Worm (Caenorhabditis elegans) whole organism, young adult: ENCODE data around the gene F01D5.1.

ENCODE experiments used
- ama-1 ChIP-seq, 3 experiments: fragments of 150-350 bp in 1 of 3; sonication (generic microtip) in 2 of 3; optimal IDR thresholded peaks; 2 replicates each; lab custom pipeline; 2014 to 2018; ENCODE audit warnings: missing biosample characterization in 2 of 3, missing genetic modification characterization in 2 of 3, missing genetic modification reagents in 2 of 3
- attf-5 ChIP-seq: fragments of 200-800 bp; sonication (Bioruptor generic); optimal IDR thresholded peaks from 2 replicates; lab custom pipeline; 2018; ENCODE audit warnings: mild to moderate bottlenecking, missing genetic modification characterization, missing compliant biosample characterization
- fkh-3 ChIP-seq: sonication (generic microtip); optimal IDR thresholded peaks from 2 replicates; lab custom pipeline; 2016; ENCODE audit warnings: mild to moderate bottlenecking, missing genetic modification characterization, missing compliant biosample characterization
- him-1 ChIP-seq: sonication (generic microtip); optimal IDR thresholded peaks from 2 replicates; lab custom pipeline; 2016; ENCODE audit warnings: missing genotype, missing genetic modification reagents, missing genetic modification characterization, missing compliant biosample characterization
- let-607 ChIP-seq, 2 experiments: fragments of 200-800 bp in 1 of 2; sonication (Bioruptor generic) in 1 of 2; sonication (generic microtip) in 1 of 2; optimal IDR thresholded peaks; 2 replicates each; lab custom pipeline; 2016 to 2018; ENCODE audit warnings: mild to moderate bottlenecking in 2 of 2, missing compliant biosample characterization in 2 of 2, missing genetic modification characterization in 2 of 2, moderate library complexity in 2 of 2, missing genotype in 1 of 2
- lin-35 ChIP-seq, 3 experiments: fragments of 150-350 bp in 2 of 3; sonication (generic microtip) in 1 of 3; optimal IDR thresholded peaks; 2 replicates each; lab custom pipeline; 2014 to 2018; ENCODE audit warnings: missing biosample characterization in 3 of 3, missing genetic modification characterization in 3 of 3, missing genetic modification reagents in 3 of 3
- lsy-27 ChIP-seq: sonication (generic microtip); optimal IDR thresholded peaks from 2 replicates; lab custom pipeline; 2017; ENCODE audit warnings: missing genetic modification characterization, mild to moderate bottlenecking, missing compliant biosample characterization, antibody characterized with exemption, missing genotype, borderline replicate concordance; ENCODE audit not compliant: insufficient read depth
- madf-10 ChIP-seq: sonication (generic microtip); optimal IDR thresholded peaks from 2 replicates; lab custom pipeline; 2016; ENCODE audit warnings: mild to moderate bottlenecking, missing genetic modification characterization, missing compliant biosample characterization
- nhr-120 ChIP-seq: fragments of 200-800 bp; sonication (Bioruptor generic); IDR thresholded peaks from 2 replicates; pipeline ENCODE4 v1.3.6; 2022; ENCODE audit warnings: missing genetic modification characterization, missing compliant biosample characterization
- snpc-3.4 ChIP-seq: sonication (generic microtip); optimal IDR thresholded peaks from 2 replicates; lab custom pipeline; 2017; ENCODE audit warnings: missing genetic modification characterization, mild to moderate bottlenecking, missing compliant biosample characterization, antibody characterized with exemption, moderate library complexity, missing genotype, missing genetic modification reagents
- snpc-4 ChIP-seq, 5 experiments: fragments of 150-350 bp in 1 of 5; sonication (generic microtip) in 4 of 5; optimal IDR thresholded peaks; 2 replicates each; lab custom pipeline; 2014 to 2018; ENCODE audit warnings: missing genetic modification characterization in 5 of 5, missing biosample characterization in 3 of 5, antibody characterized with exemption in 2 of 5, mild to moderate bottlenecking in 2 of 5, missing compliant biosample characterization in 2 of 5, missing genotype in 2 of 5, moderate library complexity in 2 of 5, missing genetic modification reagents in 1 of 5

- TF ChIP-seq ama-1 (optimal IDR thresholded peaks at IDR 0.05; lab: Kevin White, UChicago) (no peak), ama-1 (GFP tag; optimal IDR thresholded peaks at IDR 0.05; lab: Kevin White, UChicago) (no peak), madf-10 (tag; lab: Kevin White, UChicago) (no peak), attf-5 (no peak), snpc-4 (GFP tag; optimal IDR thresholded peaks at IDR 0.05; lab: Kevin White, UChicago) (no peak), snpc-4 (tag; optimal IDR thresholded peaks at IDR 0.05; lab: Kevin White, UChicago) (no peak), nhr-120 (GFP tag; lab: Robert Waterston, UW) (no peak), let-607 (tag; optimal IDR thresholded peaks at IDR 0.05; lab: Kevin White, UChicago) (no peak), lsy-27 (tag; lab: Kevin White, UChicago) (no peak), snpc-3.4 (no peak), fkh-3 (tag; lab: Kevin White, UChicago) (no peak), lin-35 (GFP tag; optimal IDR thresholded peaks at IDR 0.05; lab: Kevin White, UChicago) (no peak), him-1 (no peak)
These were observed 33.1 kb downstream of the F01D5.1 start for ce11 chrII:13964325-13964724.
